Fruit fly (Drosophila melanogaster) whole organism, pupa: ENCODE measurements around the gene IFT54.
A peak's percentile ranks its signal among the peaks of the same experiment; 100 is the strongest.

Experiments
- CG10348 ChIP-seq: fragments of 200-800 bp; sonication (Bioruptor generic); IDR thresholded peaks from 2 replicates; pipeline ENCODE4 v1.3.6; 2022; ENCODE audit warnings: missing biosample characterization, missing genetic modification characterization
- EcR ChIP-seq: fragments of 200-800 bp; sonication (Bioruptor generic); optimal IDR thresholded peaks from 3 replicates; lab custom pipeline; 2019; ENCODE audit warnings: missing biosample characterization, missing genetic modification characterization, mild to moderate bottlenecking, moderate library complexity, missing genetic modification reagents
- rn ChIP-seq: fragments of 200-800 bp; sonication (Bioruptor generic); IDR thresholded peaks from 2 replicates; pipeline ENCODE4 v1.3.6; 2022; ENCODE audit warnings: missing biosample characterization, missing genetic modification characterization

DNA sequence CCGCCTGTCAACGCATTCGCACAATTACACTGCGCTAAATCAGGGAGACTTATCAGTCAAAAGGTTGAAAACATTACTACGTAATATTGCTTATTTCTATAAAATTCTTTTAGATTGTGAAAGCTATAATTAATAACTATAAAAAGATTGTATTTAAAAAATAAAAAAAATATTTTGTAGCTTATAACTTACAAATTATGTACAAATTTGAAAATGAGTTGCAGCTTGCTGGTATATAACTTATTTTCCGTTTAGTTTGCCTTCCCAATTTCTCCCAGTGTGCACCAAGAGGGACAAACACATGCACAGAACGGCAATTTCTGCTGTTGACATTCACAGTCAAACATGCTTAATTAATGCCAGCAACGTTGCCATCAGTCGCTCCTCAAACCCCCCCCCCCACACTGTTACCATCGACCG, 51.5 kb downstream of the IFT54 start:
- TF ChIP-seq EcR (GFP tag; lab: Kevin White, UChicago) (no peak), CG10348 (GFP tag; lab: Robert Waterston, UW) (no peak), rn (GFP tag; lab: Robert Waterston, UW) (peak; percentile 67)
